Fruit fly (Drosophila melanogaster) whole organism, embryonic: ENCODE data around the gene Naam.

Experiments
- Blimp-1 ChIP-seq: fragments of 200-800 bp; sonication (Bioruptor generic); optimal IDR thresholded peaks from 3 replicates; lab custom pipeline; 2018; ENCODE audit warnings: missing biosample characterization, missing genetic modification characterization, mild to moderate bottlenecking, moderate library complexity, missing genetic modification reagents
- C15 ChIP-seq: fragments of 200-800 bp; sonication (Bioruptor generic); IDR thresholded peaks from 3 replicates; pipeline ENCODE4 v1.3.6; 2022; ENCODE audit warnings: missing biosample characterization, missing genetic modification characterization
- CG10366 ChIP-seq: fragments of 200-800 bp; sonication (Bioruptor generic); IDR thresholded peaks from 2 replicates; pipeline ENCODE4 v1.3.6; 2022; ENCODE audit warnings: missing biosample characterization, missing genetic modification characterization
- CG10462 ChIP-seq: fragments of 200-800 bp; sonication (Bioruptor generic); optimal IDR thresholded peaks from 2 replicates; lab custom pipeline; 2016; ENCODE audit warnings: missing biosample characterization, missing genetic modification characterization
- CG13123 ChIP-seq: fragments of 200-800 bp; sonication (Bioruptor generic); optimal IDR thresholded peaks from 2 replicates; lab custom pipeline; 2016; ENCODE audit warnings: missing biosample characterization, missing genetic modification characterization
- CG13424 ChIP-seq: fragments of 200-800 bp; sonication (Bioruptor generic); optimal IDR thresholded peaks from 2 replicates; lab custom pipeline; 2019; ENCODE audit warnings: missing biosample characterization, mild to moderate bottlenecking, missing genetic modification characterization, moderate library complexity
- CG14014 ChIP-seq: fragments of 200-800 bp; sonication (Bioruptor generic); IDR thresholded peaks from 2 replicates; pipeline ENCODE4 v1.3.6; 2022; ENCODE audit warnings: missing biosample characterization, missing genetic modification characterization
- CG14667 ChIP-seq: fragments of 200-800 bp; sonication (Bioruptor generic); IDR thresholded peaks from 2 replicates; pipeline ENCODE4 v1.3.6; 2022; ENCODE audit warnings: missing biosample characterization, missing genetic modification characterization
- CG15696 ChIP-seq: fragments of 200-800 bp; sonication (Bioruptor generic); optimal IDR thresholded peaks from 2 replicates; lab custom pipeline; 2019; ENCODE audit warnings: missing biosample characterization, mild to moderate bottlenecking, missing genetic modification characterization, moderate library complexity
- CG17186 ChIP-seq: fragments of 200-800 bp; sonication (Bioruptor generic); optimal IDR thresholded peaks from 3 replicates; lab custom pipeline; 2017; ENCODE audit warnings: missing biosample characterization, missing genetic modification reagents, missing genetic modification characterization
- CG17568 ChIP-seq: fragments of 200-800 bp; sonication (Bioruptor generic); optimal IDR thresholded peaks from 2 replicates; lab custom pipeline; 2018; ENCODE audit warnings: missing biosample characterization, mild to moderate bottlenecking, missing genetic modification characterization, moderate library complexity
- CG2875 ChIP-seq: fragments of 200-800 bp; sonication (Bioruptor generic); optimal IDR thresholded peaks from 2 replicates; lab custom pipeline; 2017; ENCODE audit warnings: missing biosample characterization, mild to moderate bottlenecking, missing genetic modification characterization, missing genetic modification reagents
- CG30403 ChIP-seq: fragments of 200-800 bp; sonication (Bioruptor generic); optimal IDR thresholded peaks from 3 replicates; lab custom pipeline; 2016; ENCODE audit warnings: missing biosample characterization, missing genetic modification characterization
- CG30431 ChIP-seq: fragments of 200-800 bp; sonication (Bioruptor generic); optimal IDR thresholded peaks from 2 replicates; lab custom pipeline; 2017; ENCODE audit warnings: missing biosample characterization, missing genetic modification characterization
- CG3281 ChIP-seq: fragments of 200-800 bp; sonication (Bioruptor generic); optimal IDR thresholded peaks from 3 replicates; lab custom pipeline; 2017; ENCODE audit warnings: missing biosample characterization, mild to moderate bottlenecking, missing genetic modification characterization
- CG6654 ChIP-seq: fragments of 200-800 bp; sonication (Bioruptor generic); optimal IDR thresholded peaks from 2 replicates; lab custom pipeline; 2017; ENCODE audit warnings: missing biosample characterization, mild to moderate bottlenecking, missing genetic modification characterization
- CG8359 ChIP-seq: fragments of 200-800 bp; sonication (Bioruptor generic); optimal IDR thresholded peaks from 2 replicates; lab custom pipeline; 2017; ENCODE audit warnings: missing biosample characterization, mild to moderate bottlenecking, missing genetic modification characterization, borderline replicate concordance
- CTCF ChIP-seq: fragments of 200-800 bp; sonication (Bioruptor generic); optimal IDR thresholded peaks from 2 replicates; lab custom pipeline; 2017; ENCODE audit warnings: missing biosample characterization, mild to moderate bottlenecking, missing genetic modification characterization, moderate library complexity
- CoRest ChIP-seq: fragments of 200-800 bp; sonication (Bioruptor generic); optimal IDR thresholded peaks from 3 replicates; lab custom pipeline; 2018; ENCODE audit warnings: missing biosample characterization, mild to moderate bottlenecking, missing genetic modification characterization, moderate library complexity
- Dek ChIP-seq: fragments of 200-800 bp; sonication (Bioruptor generic); optimal IDR thresholded peaks from 3 replicates; lab custom pipeline; 2019; ENCODE audit warnings: missing biosample characterization, mild to moderate bottlenecking, missing genetic modification characterization, moderate library complexity
- Dll ChIP-seq: fragments of 200-800 bp; sonication (Bioruptor generic); IDR thresholded peaks from 4 replicates; pipeline ENCODE4 v1.3.6; 2022; ENCODE audit warnings: missing biosample characterization, missing genetic modification characterization; ENCODE audit not compliant: partially characterized antibody
- Fer2 ChIP-seq: fragments of 200-800 bp; sonication (Bioruptor generic); optimal IDR thresholded peaks from 2 replicates; lab custom pipeline; 2018; ENCODE audit warnings: missing biosample characterization, mild to moderate bottlenecking, missing genetic modification characterization, moderate library complexity
- H2.0 ChIP-seq: fragments of 200-800 bp; sonication (Bioruptor generic); IDR thresholded peaks from 2 replicates; pipeline ENCODE4 v1.3.6; 2022; ENCODE audit warnings: missing biosample characterization, missing genetic modification characterization
- HLH3B ChIP-seq: fragments of 200-800 bp; sonication (Bioruptor generic); IDR thresholded peaks from 2 replicates; pipeline ENCODE4 v1.3.6; 2022; ENCODE audit warnings: missing biosample characterization, missing genetic modification characterization
- MTF-1 ChIP-seq: fragments of 200-800 bp; sonication (Bioruptor generic); optimal IDR thresholded peaks from 2 replicates; lab custom pipeline; 2018; ENCODE audit warnings: missing biosample characterization, mild to moderate bottlenecking, missing genetic modification characterization, borderline replicate concordance
- Pdp1 ChIP-seq, 2 experiments: fragments of 200-800 bp; sonication (Bioruptor generic); optimal IDR thresholded peaks; 3 replicates each; lab custom pipeline; 2016; ENCODE audit warnings: missing biosample characterization in 2 of 2, missing genetic modification characterization in 2 of 2, mild to moderate bottlenecking in 1 of 2, moderate library complexity in 1 of 2
- Tbp ChIP-seq: fragments of >200 bp; optimal IDR thresholded peaks from 2 replicates; lab custom pipeline; 2018; ENCODE audit warnings: missing biosample characterization, missing genetic modification characterization
- Trl ChIP-seq, 3 experiments: fragments of >200 bp in 2 of 3; fragments of 200-800 bp in 1 of 3; sonication (Bioruptor generic) in 1 of 3; optimal IDR thresholded peaks; 2 replicates in 1 of 3; 3 replicates in 2 of 3; lab custom pipeline; 2016 to 2017; ENCODE audit warnings: missing biosample characterization in 1 of 3, missing genetic modification characterization in 1 of 3
- ab ChIP-seq: fragments of 200-800 bp; sonication (Bioruptor generic); optimal IDR thresholded peaks from 2 replicates; lab custom pipeline; 2016; ENCODE audit warnings: missing biosample characterization, missing genetic modification characterization
- ara ChIP-seq: fragments of 200-800 bp; sonication (Bioruptor generic); IDR thresholded peaks from 2 replicates; pipeline ENCODE4 v1.3.6; 2022; ENCODE audit warnings: missing biosample characterization, missing genetic modification characterization
- ato ChIP-seq: fragments of 200-800 bp; sonication (Bioruptor generic); IDR thresholded peaks from 2 replicates; pipeline ENCODE4 v1.3.6; 2022; ENCODE audit warnings: missing biosample characterization, missing genetic modification characterization; ENCODE audit not compliant: partially characterized antibody
- cwo ChIP-seq: fragments of 200-800 bp; sonication (Bioruptor generic); optimal IDR thresholded peaks from 3 replicates; lab custom pipeline; 2017; ENCODE audit warnings: missing biosample characterization, missing genetic modification characterization, mild to moderate bottlenecking, moderate library complexity, missing genetic modification reagents
- dmrt11E ChIP-seq: fragments of 200-800 bp; sonication (Bioruptor generic); optimal IDR thresholded peaks from 3 replicates; lab custom pipeline; 2018; ENCODE audit warnings: missing biosample characterization, mild to moderate bottlenecking, missing genetic modification characterization, moderate library complexity
- ems ChIP-seq: fragments of 200-800 bp; sonication (Bioruptor generic); optimal IDR thresholded peaks from 3 replicates; lab custom pipeline; 2016; ENCODE audit warnings: missing biosample characterization, missing genetic modification characterization
- fd64A ChIP-seq: fragments of 200-800 bp; sonication (Bioruptor generic); optimal IDR thresholded peaks from 3 replicates; lab custom pipeline; 2018; ENCODE audit warnings: missing biosample characterization, mild to moderate bottlenecking, missing genetic modification characterization
- fu2 ChIP-seq: fragments of 200-800 bp; sonication (Bioruptor generic); optimal IDR thresholded peaks from 2 replicates; lab custom pipeline; 2016; ENCODE audit warnings: missing biosample characterization, missing genetic modification characterization
- gcm2 ChIP-seq: fragments of 200-800 bp; sonication (Bioruptor generic); optimal IDR thresholded peaks from 2 replicates; lab custom pipeline; 2016; ENCODE audit warnings: missing biosample characterization, missing genetic modification characterization
- h ChIP-seq: fragments of >200 bp; optimal IDR thresholded peaks from 2 replicates; lab custom pipeline; 2017
- hkb ChIP-seq, 2 experiments: fragments of 200-800 bp in 1 of 2; fragments of >200 bp in 1 of 2; sonication (Bioruptor generic) in 1 of 2; IDR thresholded peaks in 1 of 2; optimal IDR thresholded peaks in 1 of 2; 2 replicates each; pipeline versions ENCODE4 v1.3.6 to Lab custom; 2017 to 2022; ENCODE audit warnings: missing biosample characterization in 1 of 2, missing genetic modification characterization in 1 of 2
- jing ChIP-seq: fragments of 200-800 bp; sonication (Bioruptor generic); optimal IDR thresholded peaks from 2 replicates; lab custom pipeline; 2018; ENCODE audit warnings: missing biosample characterization, mild to moderate bottlenecking, missing genetic modification characterization
- kah ChIP-seq: fragments of 200-800 bp; sonication (Bioruptor generic); optimal IDR thresholded peaks from 2 replicates; lab custom pipeline; 2018; ENCODE audit warnings: missing biosample characterization, mild to moderate bottlenecking, missing genetic modification characterization
- lab ChIP-seq: fragments of 200-800 bp; sonication (Bioruptor generic); optimal IDR thresholded peaks from 3 replicates; lab custom pipeline; 2017; ENCODE audit warnings: missing biosample characterization, missing genetic modification characterization, mild to moderate bottlenecking, moderate library complexity, missing genetic modification reagents
- nmo ChIP-seq: fragments of 200-800 bp; sonication (Bioruptor generic); optimal IDR thresholded peaks from 2 replicates; lab custom pipeline; 2018; ENCODE audit warnings: missing biosample characterization, mild to moderate bottlenecking, missing genetic modification characterization, moderate library complexity
- onecut ChIP-seq: fragments of 200-800 bp; sonication (Bioruptor generic); IDR thresholded peaks from 2 replicates; pipeline ENCODE4 v1.3.6; 2022; ENCODE audit warnings: missing biosample characterization, missing genetic modification characterization
- run ChIP-seq: fragments of 200-800 bp; sonication (Bioruptor generic); optimal IDR thresholded peaks from 3 replicates; lab custom pipeline; 2018; ENCODE audit warnings: missing biosample characterization, mild to moderate bottlenecking, missing genetic modification characterization
- trh ChIP-seq: fragments of 200-800 bp; sonication (Bioruptor generic); optimal IDR thresholded peaks from 2 replicates; lab custom pipeline; 2016; ENCODE audit warnings: missing biosample characterization, missing genetic modification characterization
- twi ChIP-seq: fragments of 200-800 bp; optimal IDR thresholded peaks from 2 replicates; lab custom pipeline; 2019; ENCODE audit warnings: missing biosample characterization, mild to moderate bottlenecking, missing genetic modification characterization, moderate library complexity
- tx ChIP-seq: fragments of 200-800 bp; sonication (Bioruptor generic); optimal IDR thresholded peaks from 2 replicates; lab custom pipeline; 2016; ENCODE audit warnings: missing biosample characterization, missing genetic modification characterization
- z ChIP-seq: fragments of 200-800 bp; sonication (Bioruptor generic); IDR thresholded peaks from 3 replicates; pipeline ENCODE4 v1.3.6; 2022; ENCODE audit warnings: missing biosample characterization, missing genetic modification characterization

Gene Naam

dm6 chr3R:19648289-19648916 lies 22.8 kb upstream of the Naam start, which contains the start of the genes CG6195 and CG31220 (continued):
- TF ChIP-seq HLH3B (no peak), run (tag; lab: Kevin White, UChicago) (no peak), CG8359 (no peak), CG17186 (GFP tag; lab: Kevin White, UChicago) (peak; percentile 14), jing (no peak), kah (GFP tag; lab: Kevin White, UChicago) (no peak), CG6654 (GFP tag; lab: Kevin White, UChicago) (no peak), CG30403 (peak; percentile 19), CG13123 (GFP tag; lab: Kevin White, UChicago) (no peak), CTCF (peak; percentile 93), Tbp (GFP tag; lab: Kevin White, UChicago) (no peak), fd64A (no peak), onecut (peak; percentile 29; the same call in 1 of the 2 replicates), Dek (peak; percentile 44), CG14667 (GFP tag; lab: Robert Waterston, UW) (no peak), h (lab: Kevin White, UChicago) (no peak), Dll (GFP tag; lab: Robert Waterston, UW) (peak; percentile 51; the same call in 2 of the 4 replicates), CG2875 (GFP tag; lab: Kevin White, UChicago) (no peak), cwo (GFP tag; lab: Kevin White, UChicago) (no peak), CG10462 (GFP tag; lab: Kevin White, UChicago) (peak; percentile 74), CG3281 (no peak), twi (tag; lab: Kevin White, UChicago) (no peak), CG10366 (GFP tag; lab: Robert Waterston, UW) (0 out of 2 replicates have a peak, but pooled peaks have one; percentile 23), ato (GFP tag; lab: Robert Waterston, UW) (0 out of 2 replicates have a peak, but pooled peaks have one; percentile 10), gcm2 (no peak), H2.0 (GFP tag; lab: Robert Waterston, UW) (peak; percentile 44; the same call in 1 of the 2 replicates), C15 (no peak), fu2 (GFP tag; lab: Kevin White, UChicago) (no peak), dmrt11E (tag; lab: Kevin White, UChicago) (no peak), Trl (optimal IDR thresholded peaks at IDR 0.05; lab: Kevin White, UChicago) (no peak), Trl (GFP tag; optimal IDR thresholded peaks at IDR 0.05; lab: Kevin White, UChicago) (no peak), CG30431 (GFP tag; lab: Kevin White, UChicago) (no peak), trh (GFP tag; lab: Kevin White, UChicago) (no peak), CG14014 (peak; percentile 29; the same call in 1 of the 2 replicates), hkb (optimal IDR thresholded peaks at IDR 0.05; lab: Kevin White, UChicago) (no peak), hkb (GFP tag; IDR thresholded peaks at IDR 0.05; lab: Robert Waterston, UW) (peak; percentile 24; the same call in 1 of the 2 replicates), lab (GFP tag; lab: Kevin White, UChicago) (no peak), CoRest (tag; lab: Kevin White, UChicago) (peak; percentile 51), ara (no peak), CG15696 (tag; lab: Kevin White, UChicago) (no peak), z (GFP tag; lab: Robert Waterston, UW) (no peak), tx (peak; percentile 11), ab (GFP tag; lab: Kevin White, UChicago) (no peak), ems (GFP tag; lab: Kevin White, UChicago) (no peak), nmo (peak; percentile 42), Pdp1 (GFP tag; optimal IDR thresholded peaks at IDR 0.05; lab: Kevin White, UChicago) (peak; percentile 12 to 65), Fer2 (tag; lab: Kevin White, UChicago) (no peak), CG17568 (no peak), CG13424 (tag; lab: Kevin White, UChicago) (peak; percentile 19), MTF-1 (GFP tag; lab: Kevin White, UChicago) (no peak), Blimp-1 (GFP tag; lab: Kevin White, UChicago) (no peak)
